Worm (Caenorhabditis elegans) whole organism, mixed stage, embryonic: ENCODE results near the gene maph-9.
A peak's percentile ranks its signal among the peaks of the same experiment; 100 is the strongest.

Experiments used
- M03D4.4 ChIP-seq: sonication (generic microtip); optimal IDR thresholded peaks from 2 replicates; lab custom pipeline; 2017; ENCODE audit warnings: mild to moderate bottlenecking, missing genetic modification characterization, missing compliant biosample characterization
- blmp-1 ChIP-seq: fragments of 150-350 bp; optimal IDR thresholded peaks from 2 replicates; lab custom pipeline; 2014; ENCODE audit warnings: missing biosample characterization, missing genetic modification characterization
- ceh-39 ChIP-seq: fragments of 150-350 bp; optimal IDR thresholded peaks from 2 replicates; lab custom pipeline; 2014; ENCODE audit warnings: missing biosample characterization, missing genetic modification characterization
- ceh-83 ChIP-seq: fragments of 200-800 bp; sonication (Bioruptor generic); optimal IDR thresholded peaks from 2 replicates; lab custom pipeline; 2018; ENCODE audit warnings: mild to moderate bottlenecking, missing genetic modification characterization, missing compliant biosample characterization
- ces-1 ChIP-seq: fragments of 150-350 bp; optimal IDR thresholded peaks from 2 replicates; lab custom pipeline; 2014; ENCODE audit warnings: missing biosample characterization, missing genetic modification reagents, missing genetic modification characterization
- cnd-1 ChIP-seq: fragments of 200-800 bp; sonication (Bioruptor generic); optimal IDR thresholded peaks from 2 replicates; lab custom pipeline; 2018; ENCODE audit warnings: mild to moderate bottlenecking, missing genetic modification characterization, missing compliant biosample characterization
- drap-1 ChIP-seq: fragments of 200-800 bp; sonication (Bioruptor generic); optimal IDR thresholded peaks from 3 replicates; lab custom pipeline; 2018; ENCODE audit warnings: mild to moderate bottlenecking, missing genetic modification characterization, missing compliant biosample characterization
- elt-1 ChIP-seq: sonication (generic microtip); optimal IDR thresholded peaks from 2 replicates; lab custom pipeline; 2017; ENCODE audit warnings: missing genetic modification characterization, mild to moderate bottlenecking, missing compliant biosample characterization, antibody characterized with exemption, moderate library complexity, borderline replicate concordance; ENCODE audit not compliant: insufficient read depth
- elt-3 ChIP-seq: fragments of 150-350 bp; optimal IDR thresholded peaks from 2 replicates; lab custom pipeline; 2014; ENCODE audit warnings: missing biosample characterization, missing genetic modification characterization
- flh-1 ChIP-seq: fragments of 200-800 bp; sonication (Bioruptor generic); optimal IDR thresholded peaks from 2 replicates; lab custom pipeline; 2018; ENCODE audit warnings: mild to moderate bottlenecking, missing genetic modification characterization, moderate library complexity, missing compliant biosample characterization
- ham-2 ChIP-seq: fragments of 200-800 bp; sonication (Bioruptor generic); optimal IDR thresholded peaks from 2 replicates; lab custom pipeline; 2018; ENCODE audit warnings: mild to moderate bottlenecking, missing genetic modification characterization, missing compliant biosample characterization
- hlh-1 ChIP-seq: fragments of 150-350 bp; optimal IDR thresholded peaks from 2 replicates; lab custom pipeline; 2014; ENCODE audit warnings: missing biosample characterization, missing genetic modification reagents, missing genetic modification characterization
- lin-13 ChIP-seq: fragments of 150-350 bp; optimal IDR thresholded peaks from 2 replicates; lab custom pipeline; 2014; ENCODE audit warnings: missing biosample characterization, missing genetic modification characterization
- lin-32 ChIP-seq: fragments of 200-800 bp; sonication (Bioruptor generic); optimal IDR thresholded peaks from 2 replicates; lab custom pipeline; 2018; ENCODE audit warnings: mild to moderate bottlenecking, missing genetic modification characterization, missing compliant biosample characterization
- lsy-2 ChIP-seq: fragments of 150-350 bp; optimal IDR thresholded peaks from 2 replicates; lab custom pipeline; 2014; ENCODE audit warnings: missing biosample characterization, missing genetic modification characterization
- mep-1 ChIP-seq: fragments of 150-350 bp; optimal IDR thresholded peaks from 2 replicates; lab custom pipeline; 2017; ENCODE audit warnings: missing biosample characterization, missing genetic modification reagents, missing genetic modification characterization, inconsistent platforms
- mls-2 ChIP-seq: sonication (generic microtip); optimal IDR thresholded peaks from 2 replicates; lab custom pipeline; 2016; ENCODE audit warnings: mild to moderate bottlenecking, missing genetic modification characterization, moderate library complexity, missing compliant biosample characterization
- nhr-237 ChIP-seq: fragments of 150-350 bp; optimal IDR thresholded peaks from 2 replicates; lab custom pipeline; 2014; ENCODE audit warnings: missing biosample characterization, missing genetic modification characterization
- nhr-28 ChIP-seq: fragments of 150-350 bp; optimal IDR thresholded peaks from 2 replicates; lab custom pipeline; 2014; ENCODE audit warnings: missing biosample characterization, missing genetic modification characterization
- snpc-4 ChIP-seq: fragments of 150-350 bp; optimal IDR thresholded peaks from 2 replicates; lab custom pipeline; 2014; ENCODE audit warnings: missing biosample characterization, missing genetic modification characterization
- sptf-1 ChIP-seq: sonication (generic microtip); optimal IDR thresholded peaks from 2 replicates; lab custom pipeline; 2017; ENCODE audit warnings: mild to moderate bottlenecking, missing genetic modification characterization, moderate library complexity, missing compliant biosample characterization
- unc-39 ChIP-seq: fragments of 150-350 bp; optimal IDR thresholded peaks from 2 replicates; lab custom pipeline; 2014; ENCODE audit warnings: missing biosample characterization, missing genetic modification characterization
- unc-62 ChIP-seq: fragments of 150-350 bp; optimal IDR thresholded peaks from 2 replicates; lab custom pipeline; 2014; ENCODE audit warnings: missing biosample characterization, missing genetic modification reagents, missing genetic modification characterization
- zip-8 ChIP-seq: fragments of 150-350 bp; optimal IDR thresholded peaks from 2 replicates; lab custom pipeline; 2014; ENCODE audit warnings: missing biosample characterization, missing genetic modification characterization
- ztf-11 ChIP-seq: fragments of 150-350 bp; optimal IDR thresholded peaks from 2 replicates; lab custom pipeline; 2014; ENCODE audit warnings: missing biosample characterization, missing genetic modification characterization

The maph-9 gene

DNA sequence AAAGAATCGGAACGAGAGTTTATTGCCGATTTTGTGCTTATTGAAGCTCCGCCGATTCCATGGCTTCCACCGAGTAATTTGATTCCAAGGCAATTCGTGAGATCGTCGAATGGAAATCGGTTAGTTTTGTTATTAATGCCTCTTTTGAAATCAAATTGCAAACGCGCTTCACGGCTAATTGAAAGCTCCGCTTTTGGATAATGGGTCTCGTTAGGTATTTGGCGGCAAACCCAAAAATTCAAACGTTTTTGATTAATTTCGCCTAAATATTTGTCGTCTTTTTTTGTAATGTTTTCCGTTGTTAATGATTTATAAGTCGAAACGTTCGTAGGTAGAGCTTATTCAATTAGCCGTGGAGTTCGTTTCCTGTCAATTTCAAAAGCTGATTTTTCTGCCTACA lies 3.2 kb downstream of the maph-9 start:
- no peak for TF ChIP-seq lsy-2 (tag; lab: Kevin White, UChicago)
- no peak for TF ChIP-seq mls-2
- TF ChIP-seq M03D4.4 (tag; lab: Kevin White, UChicago), result no peak
- TF ChIP-seq ztf-11 (tag; lab: Kevin White, UChicago), result no peak
- TF ChIP-seq sptf-1 (tag; lab: Kevin White, UChicago), result no peak
- no peak for TF ChIP-seq flh-1 (GFP tag; lab: Kevin White, UChicago)
- TF ChIP-seq elt-3, result no peak
- TF ChIP-seq ceh-83 (GFP tag; lab: Kevin White, UChicago), result no peak
- no peak for TF ChIP-seq snpc-4 (tag; lab: Kevin White, UChicago)
- TF ChIP-seq unc-62 (GFP tag; lab: Kevin White, UChicago), result no peak

DNA sequence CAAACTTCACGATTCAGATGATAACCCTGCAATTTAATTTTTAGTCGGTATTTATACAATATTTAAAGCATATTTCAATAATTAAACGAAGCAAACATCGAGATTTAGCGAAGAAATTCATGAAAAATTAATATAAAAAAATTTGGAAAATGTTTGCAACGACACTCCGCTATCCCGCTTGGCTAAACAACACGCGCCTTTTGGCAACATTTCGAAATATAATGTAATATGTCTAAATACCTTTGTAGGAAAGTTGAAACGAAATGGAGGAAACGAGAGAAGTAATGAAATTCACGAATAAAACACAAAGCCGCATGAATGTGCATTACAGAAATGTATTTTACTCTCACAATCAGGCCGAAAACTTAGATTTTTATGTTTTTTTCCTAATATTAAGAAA lies 9.3 kb downstream of the maph-9 start, which contains the start of gene rpc-1:
Gene rpc-1 (minus strand): TSS at position 26 of the 400 bp plus-strand sequence.
- no peak for TF ChIP-seq hlh-1 (tag; lab: Kevin White, UChicago)
- peak; percentile 10 for TF ChIP-seq elt-3
- TF ChIP-seq ceh-83 (GFP tag; lab: Kevin White, UChicago), result no peak
- peak; percentile 33 for TF ChIP-seq lsy-2 (tag; lab: Kevin White, UChicago)

DNA sequence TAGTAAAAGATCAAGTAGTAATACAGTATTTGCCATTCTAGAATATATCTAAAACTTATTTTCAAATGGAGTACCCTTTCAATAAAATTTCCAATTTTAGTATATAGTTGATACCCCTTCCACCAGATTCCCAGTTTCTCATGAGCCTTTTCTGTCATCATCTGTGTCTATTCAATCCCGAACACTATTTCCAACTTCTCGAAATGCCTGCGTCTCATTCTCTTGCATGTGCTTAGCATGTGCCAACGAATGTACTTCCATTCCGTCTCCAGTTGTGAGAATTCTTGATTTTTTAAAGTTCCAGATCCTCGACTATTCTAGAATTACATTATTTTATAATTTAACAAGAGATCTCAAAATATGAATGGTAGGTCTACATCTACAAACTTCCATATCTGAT lies 10.1 kb downstream of the maph-9 start, which contains the start of gene C42D4.18:
Gene C42D4.18 (plus strand): TSS at position 231 of the 400 bp plus-strand sequence.
- TF ChIP-seq nhr-237 (tag; lab: Kevin White, UChicago), result no peak

DNA sequence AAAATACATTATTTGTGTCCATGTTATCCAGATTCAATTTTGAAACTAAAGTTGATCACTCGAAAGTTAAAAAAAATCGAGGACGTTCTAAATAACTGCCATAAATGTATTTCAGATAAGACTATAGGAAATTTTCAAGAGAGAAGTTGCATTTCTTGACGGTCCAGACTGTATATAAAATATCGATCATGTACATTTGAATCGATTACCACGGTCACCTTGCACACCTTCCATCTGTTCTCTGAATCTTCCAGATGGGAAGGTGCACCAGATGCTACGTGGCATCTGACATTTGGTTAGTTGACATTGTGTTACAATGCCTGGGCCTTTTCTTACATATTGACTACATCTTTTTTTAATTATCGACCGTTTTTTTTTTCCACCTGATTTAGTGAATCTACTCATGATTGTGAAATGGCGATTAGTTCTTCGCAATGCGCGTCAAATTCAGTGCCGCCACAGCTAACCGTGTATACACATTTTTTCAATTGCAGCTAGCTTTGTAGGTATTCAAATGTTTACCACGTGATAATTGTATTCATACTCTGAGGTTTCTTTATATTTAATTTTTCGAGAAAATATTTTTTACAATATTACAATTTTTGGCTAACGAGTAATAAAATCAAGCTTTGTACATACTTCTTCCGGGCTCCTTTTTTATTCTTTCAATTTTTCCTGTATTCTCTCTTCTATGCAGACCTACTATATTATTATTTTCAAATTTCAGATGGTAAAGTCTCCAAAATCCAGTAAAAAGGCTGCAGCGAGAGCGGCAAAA lies 11.7 kb downstream of the maph-9 start, which contains the start of gene skr-16:
Gene skr-16 (plus strand): TSS at position 728 of the 778 bp plus-strand sequence.
- TF ChIP-seq lin-13 (tag; lab: Kevin White, UChicago), result peak; percentile 4
- peak; percentile 29 for TF ChIP-seq lsy-2 (tag; lab: Kevin White, UChicago)
- TF ChIP-seq elt-1 (tag; lab: Kevin White, UChicago), result no peak
- TF ChIP-seq unc-39 (tag; lab: Kevin White, UChicago), result no peak
- TF ChIP-seq cnd-1 (tag; lab: Kevin White, UChicago), result peak; percentile 55
- peak; percentile 56 for TF ChIP-seq ceh-39 (tag; lab: Kevin White, UChicago)
- TF ChIP-seq flh-1 (GFP tag; lab: Kevin White, UChicago), result no peak

DNA sequence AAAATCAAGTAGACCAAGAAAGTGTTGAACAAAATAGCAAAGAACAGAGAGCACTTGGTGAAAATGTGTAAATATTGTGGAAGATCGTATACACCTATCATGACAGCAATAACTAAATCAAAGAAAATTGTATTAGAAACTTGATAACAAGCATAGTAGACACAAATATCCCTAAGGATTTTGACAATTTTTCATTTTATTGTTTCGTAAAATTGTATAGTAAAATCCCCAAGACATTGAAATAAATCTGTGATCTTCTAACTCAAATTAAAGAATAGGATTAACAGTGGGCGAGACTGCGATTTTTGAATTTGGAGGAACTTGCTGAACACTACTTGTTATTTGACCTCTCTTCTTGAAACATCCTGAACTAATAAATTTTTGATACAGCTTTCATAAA lies 14.8 kb downstream of the maph-9 start, which contains the start of gene str-220:
Gene str-220 (minus strand): TSS at position 101 of the 400 bp plus-strand sequence.
- TF ChIP-seq lsy-2 (tag; lab: Kevin White, UChicago) (no peak), ham-2 (GFP tag; lab: Kevin White, UChicago) (no peak), sptf-1 (tag; lab: Kevin White, UChicago) (no peak), nhr-237 (tag; lab: Kevin White, UChicago) (no peak), cnd-1 (tag; lab: Kevin White, UChicago) (no peak), lin-32 (no peak), zip-8 (tag; lab: Kevin White, UChicago) (no peak), ceh-83 (GFP tag; lab: Kevin White, UChicago) (no peak), elt-1 (tag; lab: Kevin White, UChicago) (no peak), mls-2 (no peak), nhr-28 (tag; lab: Kevin White, UChicago) (no peak)

DNA sequence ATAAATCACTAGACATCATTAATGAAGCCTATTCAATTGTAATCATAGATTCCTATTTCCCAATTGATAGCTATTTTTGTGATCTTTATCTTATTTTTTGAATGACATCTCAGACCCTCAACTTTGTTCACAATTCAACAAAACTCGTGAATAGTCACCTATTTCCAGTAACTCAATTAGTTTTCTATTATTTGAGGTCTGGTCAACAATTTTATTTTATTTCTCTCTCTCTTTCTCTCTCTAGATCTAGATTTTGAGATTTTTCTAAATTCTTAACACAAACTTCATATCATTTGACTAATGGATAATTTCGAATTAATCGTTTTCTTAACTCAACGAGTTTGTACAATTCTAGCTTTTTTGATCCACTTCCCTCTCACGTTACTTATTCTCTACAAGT lies 17.1 kb downstream of the maph-9 start, which contains the start of gene str-1:
Gene str-1 (plus strand): TSS at position 301 of the 400 bp plus-strand sequence.
- no peak for TF ChIP-seq unc-62 (GFP tag; lab: Kevin White, UChicago)
- TF ChIP-seq drap-1, result no peak
- no peak for TF ChIP-seq ham-2 (GFP tag; lab: Kevin White, UChicago)
- no peak for TF ChIP-seq M03D4.4 (tag; lab: Kevin White, UChicago)
- TF ChIP-seq mep-1 (tag; lab: Kevin White, UChicago), result no peak
- no peak for TF ChIP-seq unc-39 (tag; lab: Kevin White, UChicago)
- TF ChIP-seq lin-13 (tag; lab: Kevin White, UChicago), result no peak
- no peak for TF ChIP-seq blmp-1
- TF ChIP-seq nhr-28 (tag; lab: Kevin White, UChicago), result no peak
- no peak for TF ChIP-seq sptf-1 (tag; lab: Kevin White, UChicago)
- TF ChIP-seq ces-1 (GFP tag; lab: Kevin White, UChicago), result no peak
- no peak for TF ChIP-seq lin-32
- no peak for TF ChIP-seq flh-1 (GFP tag; lab: Kevin White, UChicago)
